Worm (Caenorhabditis elegans) whole organism, L4 larva: Measurements from ENCODE around the gene C03A3.1.

Experiments used
- R02D3.7 ChIP-seq: fragments of 150-350 bp; sonication (generic microtip); optimal IDR thresholded peaks from 3 replicates; lab custom pipeline; 2014; ENCODE audit warnings: missing biosample characterization, missing genetic modification characterization
- Y105C5A.15 ChIP-seq: fragments of 200-800 bp; sonication (Bioruptor generic); IDR thresholded peaks from 2 replicates; pipeline ENCODE4 v1.3.6; 2022; ENCODE audit warnings: missing genetic modification characterization, missing compliant biosample characterization
- Y48G9A.11 ChIP-seq: fragments of 200-800 bp; sonication (Bioruptor generic); IDR thresholded peaks from 2 replicates; pipeline ENCODE4 v1.3.6; 2022; ENCODE audit warnings: missing genetic modification reagents, missing genetic modification characterization, missing compliant biosample characterization
- aha-1 ChIP-seq: fragments of 150-350 bp; peaks from one replicate; lab custom pipeline; 2014; ENCODE audit warnings: missing biosample characterization, missing genetic modification characterization
- arid-1 ChIP-seq: fragments of 200-800 bp; sonication (Bioruptor generic); conservative IDR thresholded peaks from 2 replicates; pipeline ENCODE4 v1.3.6; 2022; ENCODE audit warnings: missing genetic modification reagents, missing genetic modification characterization, missing compliant biosample characterization
- attf-4 ChIP-seq: sonication (generic microtip); optimal IDR thresholded peaks from 3 replicates; lab custom pipeline; 2017; ENCODE audit warnings: missing biosample characterization, missing genetic modification characterization
- ceh-20 ChIP-seq: fragments of 200-800 bp; sonication (Bioruptor generic); IDR thresholded peaks from 2 replicates; pipeline ENCODE4 v1.3.6; 2022; ENCODE audit warnings: missing genetic modification reagents, missing genetic modification characterization, missing compliant biosample characterization
- ceh-44 ChIP-seq: fragments of 200-800 bp; sonication (Bioruptor generic); IDR thresholded peaks from 2 replicates; pipeline ENCODE4 v1.3.6; 2022; ENCODE audit warnings: missing genetic modification reagents, missing genetic modification characterization, missing compliant biosample characterization
- ceh-82 ChIP-seq: sonication (generic microtip); optimal IDR thresholded peaks from 2 replicates; lab custom pipeline; 2017; ENCODE audit warnings: missing biosample characterization, missing genetic modification characterization
- cey-2 ChIP-seq: sonication (generic microtip); optimal IDR thresholded peaks from 3 replicates; lab custom pipeline; 2017; ENCODE audit warnings: missing genetic modification characterization, mild to moderate bottlenecking, missing compliant biosample characterization, antibody characterized with exemption, borderline replicate concordance; ENCODE audit not compliant: insufficient read depth
- dmd-6 ChIP-seq: fragments of 200-800 bp; sonication (Bioruptor generic); IDR thresholded peaks from 2 replicates; pipeline ENCODE4 v1.3.6; 2022; ENCODE audit warnings: missing genetic modification reagents, missing genetic modification characterization, missing compliant biosample characterization
- duxl-1 ChIP-seq: sonication (generic microtip); optimal IDR thresholded peaks from 2 replicates; lab custom pipeline; 2016; ENCODE audit warnings: mild to moderate bottlenecking, missing genetic modification characterization, moderate library complexity, missing compliant biosample characterization; ENCODE audit not compliant: poor library complexity
- fkh-10 ChIP-seq: fragments of 150-350 bp; optimal IDR thresholded peaks from 2 replicates; lab custom pipeline; 2014; ENCODE audit warnings: missing biosample characterization, missing genetic modification reagents, missing genetic modification characterization
- fos-1 ChIP-seq: fragments of 150-350 bp; optimal IDR thresholded peaks from 2 replicates; lab custom pipeline; 2014; ENCODE audit warnings: missing biosample characterization, missing genetic modification characterization
- hif-1 ChIP-seq, 2 experiments: sonication (generic microtip); optimal IDR thresholded peaks; 2 replicates each; lab custom pipeline; 2016 to 2017; ENCODE audit warnings: missing compliant biosample characterization in 2 of 2, missing genetic modification characterization in 2 of 2, missing genetic modification reagents in 2 of 2, missing genotype in 2 of 2, mild to moderate bottlenecking in 1 of 2
- hlh-11 ChIP-seq: fragments of 200-800 bp; sonication (Bioruptor generic); optimal IDR thresholded peaks from 2 replicates; lab custom pipeline; 2018; ENCODE audit warnings: mild to moderate bottlenecking, missing genetic modification characterization, missing compliant biosample characterization
- hmg-1.1 ChIP-seq: fragments of 200-800 bp; sonication (Bioruptor generic); IDR thresholded peaks from 2 replicates; pipeline ENCODE4 v1.3.6; 2022; ENCODE audit warnings: missing genetic modification reagents, missing genetic modification characterization, missing compliant biosample characterization
- lin-13 ChIP-seq: fragments of 150-350 bp; optimal IDR thresholded peaks from 2 replicates; lab custom pipeline; 2014; ENCODE audit warnings: missing biosample characterization, missing genetic modification reagents, missing genetic modification characterization
- lin-38 ChIP-seq: fragments of 200-800 bp; sonication (Bioruptor generic); IDR thresholded peaks from 2 replicates; pipeline ENCODE4 v1.3.6; 2022; ENCODE audit warnings: missing genetic modification reagents, missing genetic modification characterization, missing compliant biosample characterization
- mdl-1 ChIP-seq, 2 experiments: fragments of 150-350 bp in 1 of 2; sonication (generic microtip) in 1 of 2; optimal IDR thresholded peaks; 2 replicates each; lab custom pipeline; 2014 to 2017; ENCODE audit warnings: missing biosample characterization in 2 of 2, missing genetic modification characterization in 2 of 2
- mdt-29 ChIP-seq: fragments of 200-800 bp; sonication (Bioruptor generic); IDR thresholded peaks from 2 replicates; pipeline ENCODE4 v1.3.6; 2022; ENCODE audit warnings: missing genetic modification reagents, missing genetic modification characterization, missing compliant biosample characterization
- mxl-2 ChIP-seq: fragments of 200-800 bp; sonication (Bioruptor generic); conservative IDR thresholded peaks from 2 replicates; pipeline ENCODE4 v1.3.6; 2022; ENCODE audit warnings: missing genetic modification reagents, missing genetic modification characterization, missing compliant biosample characterization
- nhr-10 ChIP-seq: fragments of 150-350 bp; optimal IDR thresholded peaks from 2 replicates; lab custom pipeline; 2014; ENCODE audit warnings: missing biosample characterization, missing genetic modification characterization
- nhr-237 ChIP-seq: sonication (generic microtip); optimal IDR thresholded peaks from 2 replicates; lab custom pipeline; 2017; ENCODE audit warnings: missing biosample characterization, missing genetic modification characterization
- nhr-77 ChIP-seq: fragments of 150-350 bp; optimal IDR thresholded peaks from 2 replicates; lab custom pipeline; 2014; ENCODE audit warnings: missing biosample characterization, missing genetic modification characterization
- sdz-12 ChIP-seq: fragments of 200-800 bp; sonication (Bioruptor generic); optimal IDR thresholded peaks from 2 replicates; lab custom pipeline; 2018; ENCODE audit warnings: mild to moderate bottlenecking, missing genetic modification characterization, missing compliant biosample characterization
- set-16 ChIP-seq: fragments of 200-800 bp; sonication (Bioruptor generic); IDR thresholded peaks from 2 replicates; pipeline ENCODE4 v1.3.6; 2022; ENCODE audit warnings: missing genetic modification reagents, missing genetic modification characterization, missing compliant biosample characterization
- skn-1 ChIP-seq: fragments of 150-350 bp; optimal IDR thresholded peaks from 2 replicates; lab custom pipeline; 2014; ENCODE audit warnings: missing biosample characterization, missing genetic modification characterization
- tra-1 ChIP-seq: fragments of 200-800 bp; sonication (Bioruptor generic); IDR thresholded peaks from 2 replicates; pipeline ENCODE4 v1.3.6; 2022; ENCODE audit warnings: missing genetic modification reagents, missing genetic modification characterization, missing compliant biosample characterization
- unc-62 ChIP-seq, 3 experiments: fragments of 150-350 bp in 1 of 3; sonication (generic microtip); optimal IDR thresholded peaks in 2 of 3; peaks in 1 of 3; 1 replicate in 1 of 3; 2 replicates in 2 of 3; lab custom pipeline; 2014 to 2017; ENCODE audit warnings: missing biosample characterization in 3 of 3, missing genetic modification characterization in 3 of 3, missing genetic modification reagents in 3 of 3, missing genotype in 1 of 3
- vab-7 ChIP-seq: fragments of 200-800 bp; sonication (Bioruptor generic); IDR thresholded peaks from 2 replicates; pipeline ENCODE4 v1.3.6; 2022; ENCODE audit warnings: missing genetic modification reagents, missing genetic modification characterization, missing compliant biosample characterization
- zag-1 ChIP-seq: fragments of 150-350 bp; optimal IDR thresholded peaks from 2 replicates; lab custom pipeline; 2014; ENCODE audit warnings: missing biosample characterization, missing genetic modification characterization
- ztf-11 ChIP-seq: fragments of 150-350 bp; optimal IDR thresholded peaks from 2 replicates; lab custom pipeline; 2014; ENCODE audit warnings: missing biosample characterization, missing genetic modification characterization

The C03A3.1 gene

ce11 chrX:11270882-11271281 lies 13.7 kb downstream of the C03A3.1 start, which contains the start of gene ifa-1:
Gene ifa-1 (plus strand): TSS chrX:11271182.
- no peak for TF ChIP-seq nhr-10 (tag; lab: Kevin White, UChicago)
- TF ChIP-seq sdz-12 (GFP tag; lab: Kevin White, UChicago), result no peak
- TF ChIP-seq dmd-6 (GFP tag; lab: Robert Waterston, UW), result no peak
- no peak for TF ChIP-seq hmg-1.1 (GFP tag; lab: Robert Waterston, UW)
- TF ChIP-seq attf-4, result no peak

- no peak for TF ChIP-seq Y105C5A.15
- no peak for TF ChIP-seq dmd-6 (GFP tag; lab: Robert Waterston, UW)
- no peak for TF ChIP-seq skn-1 (tag; lab: Kevin White, UChicago)
- TF ChIP-seq ceh-44 (GFP tag; lab: Robert Waterston, UW), result no peak
- no peak for TF ChIP-seq lin-13
- no peak for TF ChIP-seq fos-1 (tag; lab: Kevin White, UChicago)
- TF ChIP-seq duxl-1 (tag; lab: Kevin White, UChicago), result no peak
- TF ChIP-seq nhr-77 (tag; lab: Kevin White, UChicago), result no peak
- no peak for TF ChIP-seq hif-1 (tag; optimal IDR thresholded peaks at IDR 0.05; lab: Kevin White, UChicago)
- no peak for TF ChIP-seq mdt-29 (GFP tag; lab: Robert Waterston, UW)
- no peak for TF ChIP-seq cey-2
- no peak for TF ChIP-seq vab-7
- TF ChIP-seq ceh-20 (GFP tag; lab: Robert Waterston, UW), result no peak
- TF ChIP-seq mxl-2 (GFP tag; lab: Robert Waterston, UW), result no peak
Measured at ce11 chrX:11279276-11279675, 22.1 kb downstream of the C03A3.1 start, which contains the start of gene F38B2.2. Gene F38B2.2 (minus strand): TSS chrX:11279376.

- TF ChIP-seq hlh-11 (tag; lab: Kevin White, UChicago) (no peak), lin-38 (GFP tag; lab: Robert Waterston, UW) (no peak), aha-1 (tag; lab: Kevin White, UChicago) (peak; percentile 26), set-16 (no peak), ceh-82 (tag; lab: Kevin White, UChicago) (no peak), arid-1 (GFP tag; lab: Robert Waterston, UW) (no peak), Y48G9A.11 (GFP tag; lab: Robert Waterston, UW) (no peak)
Measured at ce11 chrX:11281148-11281547, 24.0 kb downstream of the C03A3.1 start, which contains the start of gene F38B2.6. Gene F38B2.6 (minus strand): TSS chrX:11281248.

ce11 chrX:11286246-11286645 lies 29.1 kb downstream of the C03A3.1 start, which contains the start of gene F38B2.3:
Gene F38B2.3 (minus strand): TSS chrX:11286346.
- TF ChIP-seq ztf-11 (no peak), duxl-1 (tag; lab: Kevin White, UChicago) (no peak), mdl-1 (tag; optimal IDR thresholded peaks at IDR 0.05; lab: Kevin White, UChicago) (no peak), aha-1 (tag; lab: Kevin White, UChicago) (peak; percentile 43), R02D3.7 (tag; lab: Kevin White, UChicago) (no peak), nhr-237 (tag; lab: Kevin White, UChicago) (no peak), hmg-1.1 (GFP tag; lab: Robert Waterston, UW) (no peak), tra-1 (GFP tag; lab: Robert Waterston, UW) (no peak)
- TF ChIP-seq, all 104 proteins: peak for 1

- TF ChIP-seq unc-62 (GFP tag; optimal IDR thresholded peaks at IDR 0.05 in 1 of 2; lab: Kevin White, UChicago) (peak in 1 of 2 experiments; percentile 40), unc-62 (tag; optimal IDR thresholded peaks at IDR 0.05; lab: Kevin White, UChicago) (no peak), hif-1 (tag; optimal IDR thresholded peaks at IDR 0.05; lab: Kevin White, UChicago) (peak in 1 of 2 experiments; percentile 23), zag-1 (tag; lab: Kevin White, UChicago) (no peak), fkh-10 (GFP tag; lab: Kevin White, UChicago) (no peak), aha-1 (tag; lab: Kevin White, UChicago) (peak; percentile 46)
Measured at ce11 chrX:11287617-11288016, 30.5 kb downstream of the C03A3.1 start, which contains the start of gene F38B2.4. Gene F38B2.4 (minus strand): TSS chrX:11287717.
